Worm (Caenorhabditis elegans): ENCODE data around the gene arrd-18.

ce11 chrV:3361633-3362032, 49.7 kb upstream of the arrd-18 start:
- TF ChIP-seq ref-1 (GFP tag; conservative IDR thresholded peaks at IDR 0.05) (no peak), ztf-29 (GFP tag; IDR thresholded peaks at IDR 0.05) (no peak)

Measured in whole organism, midembryonic.